Worm (Caenorhabditis elegans) whole organism, late embryonic: ENCODE measurements around the gene glb-11.

ENCODE experiments used
- C38D4.7 ChIP-seq: fragments of 200-800 bp; sonication (Bioruptor generic); optimal IDR thresholded peaks from 2 replicates; lab custom pipeline; 2018; ENCODE audit warnings: mild to moderate bottlenecking, missing genetic modification characterization, moderate library complexity, missing compliant biosample characterization
- F13H6.1 ChIP-seq: sonication (generic microtip); optimal IDR thresholded peaks from 2 replicates; lab custom pipeline; 2016; ENCODE audit warnings: missing genetic modification characterization, missing compliant biosample characterization
- K09A11.1 ChIP-seq: sonication (generic microtip); optimal IDR thresholded peaks from 2 replicates; lab custom pipeline; 2017; ENCODE audit warnings: antibody characterized with exemption, mild to moderate bottlenecking, missing genetic modification characterization, missing compliant biosample characterization; ENCODE audit not compliant: insufficient read depth
- ama-1 ChIP-seq: fragments of 150-350 bp; optimal IDR thresholded peaks from 2 replicates; lab custom pipeline; 2014
- ceh-18 ChIP-seq: sonication (generic microtip); optimal IDR thresholded peaks from 2 replicates; lab custom pipeline; 2016; ENCODE audit warnings: missing genetic modification characterization, missing compliant biosample characterization
- ceh-19 ChIP-seq: fragments of 200-800 bp; sonication (Bioruptor generic); optimal IDR thresholded peaks from 2 replicates; lab custom pipeline; 2018; ENCODE audit warnings: mild to moderate bottlenecking, missing genetic modification characterization, missing compliant biosample characterization
- ceh-24 ChIP-seq: sonication (generic microtip); optimal IDR thresholded peaks from 2 replicates; lab custom pipeline; 2016; ENCODE audit warnings: mild to moderate bottlenecking, missing genetic modification characterization, missing compliant biosample characterization
- ceh-30 ChIP-seq: fragments of 150-350 bp; optimal IDR thresholded peaks from 2 replicates; lab custom pipeline; 2014; ENCODE audit warnings: missing biosample characterization, missing genetic modification characterization
- ceh-45 ChIP-seq: fragments of 200-800 bp; sonication (Bioruptor generic); IDR thresholded peaks from 2 replicates; pipeline ENCODE4 v1.3.6; 2022; ENCODE audit warnings: missing genetic modification reagents, missing genetic modification characterization, missing compliant biosample characterization
- ceh-6 ChIP-seq: fragments of 200-800 bp; sonication (Bioruptor generic); optimal IDR thresholded peaks from 2 replicates; lab custom pipeline; 2018; ENCODE audit warnings: mild to moderate bottlenecking, missing genetic modification characterization, missing compliant biosample characterization
- dmd-4 ChIP-seq: sonication (generic microtip); optimal IDR thresholded peaks from 2 replicates; lab custom pipeline; 2016; ENCODE audit warnings: borderline replicate concordance, missing genetic modification characterization, missing compliant biosample characterization
- dve-1 ChIP-seq: sonication (generic microtip); optimal IDR thresholded peaks from 2 replicates; lab custom pipeline; 2017; ENCODE audit warnings: antibody characterized with exemption, mild to moderate bottlenecking, missing genetic modification characterization, missing compliant biosample characterization
- fkh-6 ChIP-seq: sonication (generic microtip); optimal IDR thresholded peaks from 2 replicates; lab custom pipeline; 2016; ENCODE audit warnings: missing genetic modification characterization, missing compliant biosample characterization
- hlh-8 ChIP-seq: sonication (generic microtip); optimal IDR thresholded peaks from 2 replicates; lab custom pipeline; 2016; ENCODE audit warnings: missing genotype, missing genetic modification characterization, missing compliant biosample characterization
- mec-3 ChIP-seq: sonication (generic microtip); optimal IDR thresholded peaks from 2 replicates; lab custom pipeline; 2016; ENCODE audit warnings: borderline replicate concordance, missing genetic modification characterization, missing compliant biosample characterization
- nfya-1 ChIP-seq: sonication (generic microtip); optimal IDR thresholded peaks from 2 replicates; lab custom pipeline; 2017; ENCODE audit warnings: missing genetic modification characterization, mild to moderate bottlenecking, missing compliant biosample characterization, antibody characterized with exemption, moderate library complexity
- nhr-232 ChIP-seq: sonication (generic microtip); optimal IDR thresholded peaks from 2 replicates; lab custom pipeline; 2016; ENCODE audit warnings: missing genetic modification characterization, missing compliant biosample characterization
- npax-4 ChIP-seq: sonication (generic microtip); optimal IDR thresholded peaks from 2 replicates; lab custom pipeline; 2016; ENCODE audit warnings: missing genetic modification characterization, missing compliant biosample characterization
- pag-3 ChIP-seq: sonication (generic microtip); optimal IDR thresholded peaks from 2 replicates; lab custom pipeline; 2016; ENCODE audit warnings: missing compliant biosample characterization, missing genetic modification characterization, borderline replicate concordance
- pat-9 ChIP-seq: fragments of 200-800 bp; sonication (Bioruptor generic); optimal IDR thresholded peaks from 2 replicates; lab custom pipeline; 2018; ENCODE audit warnings: mild to moderate bottlenecking, missing genetic modification characterization, moderate library complexity, missing compliant biosample characterization
- pax-1 ChIP-seq: fragments of 150-350 bp; optimal IDR thresholded peaks from 2 replicates; lab custom pipeline; 2014; ENCODE audit warnings: missing biosample characterization, missing genetic modification characterization
- pha-2 ChIP-seq: sonication (generic microtip); optimal IDR thresholded peaks from 2 replicates; lab custom pipeline; 2017; ENCODE audit warnings: mild to moderate bottlenecking, missing genetic modification characterization, missing compliant biosample characterization
- pha-4 ChIP-seq: fragments of 150-350 bp; optimal IDR thresholded peaks from 2 replicates; lab custom pipeline; 2018; ENCODE audit warnings: missing biosample characterization, missing genetic modification reagents, missing genetic modification characterization
- pqm-1 ChIP-seq: sonication (generic microtip); optimal IDR thresholded peaks from 2 replicates; lab custom pipeline; 2016; ENCODE audit warnings: missing genetic modification characterization, missing compliant biosample characterization
- ref-2 ChIP-seq: sonication (generic microtip); optimal IDR thresholded peaks from 2 replicates; lab custom pipeline; 2016; ENCODE audit warnings: missing genetic modification characterization, missing compliant biosample characterization
- rnt-1 ChIP-seq: sonication (generic microtip); optimal IDR thresholded peaks from 2 replicates; lab custom pipeline; 2016; ENCODE audit warnings: missing genetic modification characterization, missing compliant biosample characterization
- sox-2 ChIP-seq: fragments of 200-800 bp; sonication (Bioruptor generic); IDR thresholded peaks from 2 replicates; pipeline ENCODE4 v1.3.6; 2022; ENCODE audit warnings: missing genetic modification reagents, missing genetic modification characterization, missing compliant biosample characterization
- syd-9 ChIP-seq: sonication (generic microtip); optimal IDR thresholded peaks from 2 replicates; lab custom pipeline; 2016; ENCODE audit warnings: mild to moderate bottlenecking, missing genetic modification characterization, moderate library complexity, missing compliant biosample characterization
- tbx-2 ChIP-seq: sonication (generic microtip); optimal IDR thresholded peaks from 2 replicates; lab custom pipeline; 2016; ENCODE audit warnings: missing genetic modification characterization, missing compliant biosample characterization
- tbx-7 ChIP-seq: sonication (generic microtip); optimal IDR thresholded peaks from 2 replicates; lab custom pipeline; 2016; ENCODE audit warnings: missing genotype, missing genetic modification characterization, missing compliant biosample characterization
- ttx-3 ChIP-seq: sonication (generic microtip); optimal IDR thresholded peaks from 2 replicates; lab custom pipeline; 2016; ENCODE audit warnings: missing genetic modification reagents, missing genetic modification characterization, missing compliant biosample characterization
- unc-42 ChIP-seq: sonication (generic microtip); optimal IDR thresholded peaks from 2 replicates; lab custom pipeline; 2016; ENCODE audit warnings: missing genotype, missing genetic modification characterization, missing compliant biosample characterization
- unc-55 ChIP-seq: sonication (generic microtip); optimal IDR thresholded peaks from 2 replicates; lab custom pipeline; 2017; ENCODE audit warnings: missing biosample characterization, missing genetic modification reagents, missing genetic modification characterization
- ztf-16 ChIP-seq: sonication (generic microtip); optimal IDR thresholded peaks from 2 replicates; lab custom pipeline; 2017; ENCODE audit warnings: missing genetic modification characterization, missing compliant biosample characterization

The glb-11 gene

ce11 chrIII:3984049-3984484 is 7.9 kb downstream of the glb-11 start (continued):
- TF ChIP-seq pha-2 (tag; lab: Kevin White, UChicago) (no peak), pag-3 (tag; lab: Kevin White, UChicago) (no peak), sox-2 (GFP tag; lab: Robert Waterston, UW) (no peak), pha-4 (tag; lab: Kevin White, UChicago) (no peak), hlh-8 (tag; lab: Kevin White, UChicago) (no peak), pqm-1 (tag; lab: Kevin White, UChicago) (no peak), ceh-45 (GFP tag; lab: Robert Waterston, UW) (no peak), syd-9 (no peak), pax-1 (tag; lab: Kevin White, UChicago) (no peak), ceh-24 (tag; lab: Kevin White, UChicago) (no peak), mec-3 (tag; lab: Kevin White, UChicago) (no peak), ceh-18 (tag; lab: Kevin White, UChicago) (peak; percentile 41), ama-1 (no peak), F13H6.1 (tag; lab: Kevin White, UChicago) (no peak), C38D4.7 (GFP tag; lab: Kevin White, UChicago) (no peak), ttx-3 (tag; lab: Kevin White, UChicago) (no peak), tbx-2 (tag; lab: Kevin White, UChicago) (peak; percentile 5), nhr-232 (no peak), dve-1 (tag; lab: Kevin White, UChicago) (no peak), K09A11.1 (no peak), rnt-1 (tag; lab: Kevin White, UChicago) (no peak), tbx-7 (tag; lab: Kevin White, UChicago) (no peak), ceh-6 (GFP tag; lab: Kevin White, UChicago) (no peak)

- peak; percentile 44 for TF ChIP-seq ceh-18 (tag; lab: Kevin White, UChicago)
- TF ChIP-seq F13H6.1 (tag; lab: Kevin White, UChicago), result peak; percentile 14
- peak; percentile 21 for TF ChIP-seq nfya-1 (tag; lab: Kevin White, UChicago)
- TF ChIP-seq tbx-7 (tag; lab: Kevin White, UChicago), result no peak
- TF ChIP-seq rnt-1 (tag; lab: Kevin White, UChicago), result no peak
- TF ChIP-seq tbx-2 (tag; lab: Kevin White, UChicago), result peak; percentile 24
These were observed 11.9 kb downstream of the glb-11 start for ce11 chrIII:3979980-3980631.

ce11 chrIII:3978438-3978837 is 13.6 kb downstream of the glb-11 start:
- TF ChIP-seq npax-4 (tag; lab: Kevin White, UChicago) (no peak), pag-3 (tag; lab: Kevin White, UChicago) (no peak), unc-55 (GFP tag; lab: Kevin White, UChicago) (no peak)

- TF ChIP-seq fkh-6 (tag; lab: Kevin White, UChicago) (no peak), ztf-16 (tag; lab: Kevin White, UChicago) (no peak), dmd-4 (no peak), unc-55 (GFP tag; lab: Kevin White, UChicago) (no peak), C38D4.7 (GFP tag; lab: Kevin White, UChicago) (no peak), unc-42 (tag; lab: Kevin White, UChicago) (no peak), pat-9 (tag; lab: Kevin White, UChicago) (no peak), syd-9 (no peak), pqm-1 (tag; lab: Kevin White, UChicago) (no peak), mec-3 (tag; lab: Kevin White, UChicago) (no peak), ceh-30 (tag; lab: Kevin White, UChicago) (no peak), pax-1 (tag; lab: Kevin White, UChicago) (no peak), ceh-19 (no peak), ref-2 (tag; lab: Kevin White, UChicago) (no peak)
These were observed 15.0 kb downstream of the glb-11 start for ce11 chrIII:3976992-3977391.
